Fruit fly (Drosophila melanogaster) whole organism, prepupa: Measurements from ENCODE around the gene Kua.

Source experiments
- Hr39 ChIP-seq: fragments of 200-800 bp; sonication (Bioruptor generic); optimal IDR thresholded peaks from 2 replicates; lab custom pipeline; 2016; ENCODE audit warnings: missing biosample characterization, missing genetic modification characterization
- Smox ChIP-seq: fragments of 200-800 bp; sonication (Bioruptor generic); optimal IDR thresholded peaks from 3 replicates; lab custom pipeline; 2016; ENCODE audit warnings: missing biosample characterization, missing genetic modification characterization

DNA sequence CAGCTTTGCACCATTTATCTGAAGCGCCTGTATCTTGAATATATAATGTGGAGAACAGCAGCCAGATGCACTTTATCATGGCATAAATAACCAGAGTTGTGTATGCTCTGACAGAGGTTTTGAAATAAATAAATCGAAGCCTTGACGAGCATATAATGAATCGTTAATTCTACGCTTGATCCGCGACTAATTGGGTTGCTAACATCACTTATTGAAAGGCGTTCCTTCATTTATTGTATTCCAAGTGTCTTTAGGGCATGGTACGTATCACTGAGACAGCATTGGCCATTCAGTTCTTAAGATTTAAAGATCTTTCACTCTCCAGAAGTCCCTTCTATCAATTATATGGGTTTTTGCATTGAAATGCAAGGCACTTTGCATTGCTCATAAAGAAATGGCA lies 37.4 kb downstream of the Kua start, which contains the start of gene CG10651:
- TF ChIP-seq Smox (GFP tag; lab: Kevin White, UChicago), result no peak
- TF ChIP-seq Hr39 (GFP tag; lab: Kevin White, UChicago), result no peak
